Fruit fly (Drosophila melanogaster) whole organism, embryonic: Measurements from ENCODE around the gene unc-119.
A peak's percentile ranks its signal among the peaks of the same experiment; 100 is the strongest.

Experiments
- Aef1 ChIP-seq: fragments of 200-800 bp; sonication (Bioruptor generic); IDR thresholded peaks from 3 replicates; pipeline ENCODE4 v1.3.6; 2022; ENCODE audit warnings: missing biosample characterization, missing genetic modification characterization
- Asciz ChIP-seq: fragments of 200-800 bp; sonication (Bioruptor generic); optimal IDR thresholded peaks from 2 replicates; lab custom pipeline; 2017; ENCODE audit warnings: missing biosample characterization, mild to moderate bottlenecking, missing genetic modification characterization, missing genetic modification reagents
- BEAF-32 ChIP-seq: fragments of 200-800 bp; sonication (Bioruptor generic); optimal IDR thresholded peaks from 3 replicates; lab custom pipeline; 2017; ENCODE audit warnings: missing biosample characterization, missing genetic modification characterization, mild to moderate bottlenecking, moderate library complexity, missing genetic modification reagents
- CG10147 ChIP-seq: fragments of 200-800 bp; sonication (Bioruptor generic); optimal IDR thresholded peaks from 2 replicates; lab custom pipeline; 2019; ENCODE audit warnings: missing biosample characterization, mild to moderate bottlenecking, missing genetic modification characterization, moderate library complexity
- CG11504 ChIP-seq: fragments of 200-800 bp; sonication (Bioruptor generic); optimal IDR thresholded peaks from 3 replicates; lab custom pipeline; 2019; ENCODE audit warnings: missing biosample characterization, mild to moderate bottlenecking, missing genetic modification characterization, moderate library complexity
- CG12391 ChIP-seq: fragments of 200-800 bp; sonication (Bioruptor generic); optimal IDR thresholded peaks from 3 replicates; lab custom pipeline; 2018; ENCODE audit warnings: missing biosample characterization, mild to moderate bottlenecking, missing genetic modification characterization, moderate library complexity
- CG14014 ChIP-seq: fragments of 200-800 bp; sonication (Bioruptor generic); IDR thresholded peaks from 2 replicates; pipeline ENCODE4 v1.3.6; 2022; ENCODE audit warnings: missing biosample characterization, missing genetic modification characterization
- CG2129 ChIP-seq: fragments of 200-800 bp; sonication (Bioruptor generic); IDR thresholded peaks from 2 replicates; pipeline ENCODE4 v1.3.6; 2022; ENCODE audit warnings: missing biosample characterization, missing genetic modification characterization; ENCODE audit not compliant: partially characterized antibody
- CG33557 ChIP-seq: fragments of 200-800 bp; sonication (Bioruptor generic); optimal IDR thresholded peaks from 2 replicates; lab custom pipeline; 2019; ENCODE audit warnings: missing biosample characterization, mild to moderate bottlenecking, missing genetic modification characterization, moderate library complexity
- CG34376 ChIP-seq: fragments of 200-800 bp; sonication (Bioruptor generic); optimal IDR thresholded peaks from 2 replicates; lab custom pipeline; 2018; ENCODE audit warnings: missing biosample characterization, mild to moderate bottlenecking, missing genetic modification characterization
- CG4707 ChIP-seq: fragments of 200-800 bp; sonication (Bioruptor generic); optimal IDR thresholded peaks from 2 replicates; lab custom pipeline; 2018; ENCODE audit warnings: missing biosample characterization, mild to moderate bottlenecking, missing genetic modification characterization, moderate library complexity
- CTCF ChIP-seq: fragments of 200-800 bp; sonication (Bioruptor generic); optimal IDR thresholded peaks from 2 replicates; lab custom pipeline; 2017; ENCODE audit warnings: missing biosample characterization, mild to moderate bottlenecking, missing genetic modification characterization, moderate library complexity
- CrebB ChIP-seq: fragments of 200-800 bp; sonication (Bioruptor generic); optimal IDR thresholded peaks from 3 replicates; lab custom pipeline; 2018; ENCODE audit warnings: missing biosample characterization, mild to moderate bottlenecking, missing genetic modification characterization
- D19B ChIP-seq: fragments of 200-800 bp; sonication (Bioruptor generic); optimal IDR thresholded peaks from 2 replicates; lab custom pipeline; 2017; ENCODE audit warnings: missing biosample characterization, mild to moderate bottlenecking, missing genetic modification characterization
- Deaf1 ChIP-seq: fragments of 200-800 bp; optimal IDR thresholded peaks from 3 replicates; lab custom pipeline; 2019; ENCODE audit warnings: missing biosample characterization, mild to moderate bottlenecking, missing genetic modification characterization, moderate library complexity
- Dip2 ChIP-seq: fragments of 200-800 bp; sonication (Bioruptor generic); IDR thresholded peaks from 2 replicates; pipeline ENCODE4 v1.3.6; 2022; ENCODE audit warnings: missing biosample characterization, missing genetic modification characterization
- E2f1 ChIP-seq: fragments of 200-800 bp; sonication (Bioruptor generic); IDR thresholded peaks from 2 replicates; pipeline ENCODE4 v1.3.6; 2022; ENCODE audit warnings: missing biosample characterization, missing genetic modification characterization
- Fer1 ChIP-seq: fragments of 200-800 bp; sonication (Bioruptor generic); optimal IDR thresholded peaks from 2 replicates; lab custom pipeline; 2017; ENCODE audit warnings: missing biosample characterization, mild to moderate bottlenecking, missing genetic modification characterization
- Lhr ChIP-seq: fragments of 200-800 bp; sonication (Bioruptor generic); optimal IDR thresholded peaks from 3 replicates; lab custom pipeline; 2017; ENCODE audit warnings: mild to moderate bottlenecking, missing biosample characterization, missing genetic modification reagents, missing genetic modification characterization
- MTF-1 ChIP-seq: fragments of 200-800 bp; sonication (Bioruptor generic); optimal IDR thresholded peaks from 2 replicates; lab custom pipeline; 2018; ENCODE audit warnings: missing biosample characterization, mild to moderate bottlenecking, missing genetic modification characterization, borderline replicate concordance
- Mes4 ChIP-seq: fragments of 200-800 bp; sonication (Bioruptor generic); optimal IDR thresholded peaks from 2 replicates; lab custom pipeline; 2016; ENCODE audit warnings: missing biosample characterization, missing genetic modification characterization
- Myb ChIP-seq: fragments of 200-800 bp; sonication (Bioruptor generic); optimal IDR thresholded peaks from 2 replicates; lab custom pipeline; 2016; ENCODE audit warnings: missing biosample characterization, missing genetic modification characterization
- NC2α ChIP-seq: fragments of 200-800 bp; sonication (Bioruptor generic); optimal IDR thresholded peaks from 2 replicates; lab custom pipeline; 2016; ENCODE audit warnings: missing biosample characterization, missing genetic modification characterization
- Optix ChIP-seq: fragments of 200-800 bp; sonication (Bioruptor generic); IDR thresholded peaks from 3 replicates; pipeline ENCODE4 v1.3.6; 2022; ENCODE audit warnings: missing biosample characterization, missing genetic modification characterization
- Rfx ChIP-seq: fragments of 200-800 bp; sonication (Bioruptor generic); IDR thresholded peaks from 2 replicates; pipeline ENCODE4 v1.3.6; 2022; ENCODE audit warnings: missing biosample characterization, missing genetic modification characterization
- Rx ChIP-seq: fragments of 200-800 bp; sonication (Bioruptor generic); IDR thresholded peaks from 2 replicates; pipeline ENCODE4 v1.3.6; 2022; ENCODE audit warnings: missing biosample characterization, missing genetic modification characterization
- Scr ChIP-seq: fragments of 200-800 bp; sonication (Bioruptor generic); IDR thresholded peaks from 2 replicates; pipeline ENCODE4 v1.3.6; 2022; ENCODE audit warnings: missing biosample characterization, missing genetic modification characterization; ENCODE audit not compliant: partially characterized antibody
- Ssrp ChIP-seq: fragments of 200-800 bp; sonication (Bioruptor generic); optimal IDR thresholded peaks from 2 replicates; lab custom pipeline; 2018; ENCODE audit warnings: missing biosample characterization, mild to moderate bottlenecking, missing genetic modification characterization, moderate library complexity
- Stat92E ChIP-seq, 3 experiments: fragments of >200 bp in 2 of 3; fragments of 200-800 bp in 1 of 3; sonication (Bioruptor generic) in 1 of 3; optimal IDR thresholded peaks; 2 replicates each; lab custom pipeline; 2017 to 2019; ENCODE audit warnings: missing biosample characterization in 3 of 3, missing genetic modification characterization in 3 of 3, mild to moderate bottlenecking in 1 of 3, moderate library complexity in 1 of 3
- br ChIP-seq: fragments of >200 bp; optimal IDR thresholded peaks from 2 replicates; lab custom pipeline; 2017
- dm ChIP-seq: fragments of 200-800 bp; sonication (Bioruptor generic); optimal IDR thresholded peaks from 3 replicates; lab custom pipeline; 2016; ENCODE audit warnings: missing biosample characterization, missing genetic modification characterization
- ewg ChIP-seq: fragments of 200-800 bp; sonication (Bioruptor generic); optimal IDR thresholded peaks from 3 replicates; lab custom pipeline; 2017; ENCODE audit warnings: mild to moderate bottlenecking, missing biosample characterization, missing genetic modification reagents, missing genetic modification characterization
- fd3F ChIP-seq: fragments of 200-800 bp; sonication (Bioruptor generic); optimal IDR thresholded peaks from 2 replicates; lab custom pipeline; 2018; ENCODE audit warnings: missing biosample characterization, mild to moderate bottlenecking, missing genetic modification characterization, moderate library complexity
- ftz-f1 ChIP-seq: fragments of 200-800 bp; sonication (Bioruptor generic); optimal IDR thresholded peaks from 2 replicates; lab custom pipeline; 2016; ENCODE audit warnings: missing biosample characterization, missing genetic modification characterization
- gro ChIP-seq: fragments of 200-800 bp; sonication (Bioruptor generic); optimal IDR thresholded peaks from 2 replicates; lab custom pipeline; 2016; ENCODE audit warnings: missing biosample characterization, missing genetic modification characterization
- jigr1 ChIP-seq: fragments of 200-800 bp; sonication (Bioruptor generic); IDR thresholded peaks from 3 replicates; pipeline ENCODE4 v1.3.6; 2022; ENCODE audit warnings: missing biosample characterization, missing genetic modification characterization
- kah ChIP-seq: fragments of 200-800 bp; sonication (Bioruptor generic); optimal IDR thresholded peaks from 2 replicates; lab custom pipeline; 2018; ENCODE audit warnings: missing biosample characterization, mild to moderate bottlenecking, missing genetic modification characterization
- ken ChIP-seq: fragments of 200-800 bp; sonication (Bioruptor generic); IDR thresholded peaks from 3 replicates; pipeline ENCODE4 v1.3.6; 2022; ENCODE audit warnings: missing biosample characterization, missing genetic modification characterization
- lov ChIP-seq, 2 experiments: fragments of 200-800 bp in 1 of 2; fragments of >200 bp in 1 of 2; sonication (Bioruptor generic) in 1 of 2; IDR thresholded peaks in 1 of 2; optimal IDR thresholded peaks in 1 of 2; 2 replicates in 1 of 2; 3 replicates in 1 of 2; pipeline versions ENCODE4 v1.3.6 to Lab custom; 2017 to 2022; ENCODE audit warnings: missing biosample characterization in 1 of 2, missing genetic modification characterization in 1 of 2
- nmo ChIP-seq: fragments of 200-800 bp; sonication (Bioruptor generic); optimal IDR thresholded peaks from 2 replicates; lab custom pipeline; 2018; ENCODE audit warnings: missing biosample characterization, mild to moderate bottlenecking, missing genetic modification characterization, moderate library complexity
- prd ChIP-seq, 3 experiments: fragments of >200 bp in 2 of 3; fragments of 200-800 bp in 1 of 3; sonication (Bioruptor generic) in 1 of 3; optimal IDR thresholded peaks in 2 of 3; IDR thresholded peaks in 1 of 3; 2 replicates in 2 of 3; 3 replicates in 1 of 3; pipeline versions ENCODE4 v1.3.6 to Lab custom; 2017 to 2022; ENCODE audit warnings: missing biosample characterization in 1 of 3, missing genetic modification characterization in 1 of 3
- schlank ChIP-seq: fragments of 200-800 bp; sonication (Bioruptor generic); optimal IDR thresholded peaks from 2 replicates; lab custom pipeline; 2018; ENCODE audit warnings: missing biosample characterization, mild to moderate bottlenecking, missing genetic modification characterization
- shn ChIP-seq: fragments of 200-800 bp; sonication (Bioruptor generic); optimal IDR thresholded peaks from 3 replicates; lab custom pipeline; 2016; ENCODE audit warnings: missing biosample characterization, missing genetic modification characterization
- sima ChIP-seq: fragments of 200-800 bp; sonication (Bioruptor generic); optimal IDR thresholded peaks from 2 replicates; lab custom pipeline; 2016; ENCODE audit warnings: missing biosample characterization, missing genetic modification characterization
- sisA ChIP-seq: fragments of 200-800 bp; sonication (Bioruptor generic); IDR thresholded peaks from 2 replicates; pipeline ENCODE4 v1.3.6; 2022; ENCODE audit warnings: missing biosample characterization, missing genetic modification characterization
- ssp ChIP-seq: fragments of 200-800 bp; sonication (Bioruptor generic); IDR thresholded peaks from 2 replicates; pipeline ENCODE4 v1.3.6; 2022; ENCODE audit warnings: missing biosample characterization, missing genetic modification characterization
- twi ChIP-seq: fragments of 200-800 bp; optimal IDR thresholded peaks from 2 replicates; lab custom pipeline; 2019; ENCODE audit warnings: missing biosample characterization, mild to moderate bottlenecking, missing genetic modification characterization, moderate library complexity
- yki ChIP-seq: fragments of >200 bp; optimal IDR thresholded peaks from 3 replicates; lab custom pipeline; 2018

Gene unc-119

dm6 chrX:7336962-7337844 lies 46.1 kb upstream of the unc-119 start, which contains the start of gene CBP (continued):
- TF ChIP-seq twi (tag; lab: Kevin White, UChicago) (peak; percentile 95), Myb (peak; percentile 89), D19B (GFP tag; lab: Kevin White, UChicago) (peak; percentile 86), CrebB (tag; lab: Kevin White, UChicago) (peak; percentile 97), shn (GFP tag; lab: Kevin White, UChicago) (peak; percentile 97), CG4707 (GFP tag; lab: Kevin White, UChicago) (peak; percentile 97), dm (peak; percentile 93), Lhr (peak; percentile 97), lov (optimal IDR thresholded peaks at IDR 0.05; lab: Kevin White, UChicago) (no peak), lov (GFP tag; IDR thresholded peaks at IDR 0.05; lab: Robert Waterston, UW) (peak; percentile 94), ken (GFP tag; lab: Robert Waterston, UW) (peak; percentile 94), Fer1 (GFP tag; lab: Kevin White, UChicago) (peak; percentile 97), CG2129 (GFP tag; lab: Robert Waterston, UW) (no peak), schlank (peak; percentile 91), CG11504 (tag; lab: Kevin White, UChicago) (peak; percentile 98), NC2α (GFP tag; lab: Kevin White, UChicago) (peak; percentile 96), CG12391 (tag; lab: Kevin White, UChicago) (peak; percentile 99), CG34376 (GFP tag; lab: Kevin White, UChicago) (peak; percentile 91), CG10147 (GFP tag; lab: Kevin White, UChicago) (peak; percentile 95), Asciz (GFP tag; lab: Kevin White, UChicago) (peak; percentile 98), MTF-1 (GFP tag; lab: Kevin White, UChicago) (peak; percentile 95), prd (optimal IDR thresholded peaks at IDR 0.05; lab: Kevin White, UChicago) (no peak), prd (GFP tag; IDR thresholded peaks at IDR 0.05; lab: Robert Waterston, UW) (peak; percentile 97), nmo (GFP tag; lab: Kevin White, UChicago) (peak; percentile 99), CTCF (peak; percentile 77), Ssrp (tag; lab: Kevin White, UChicago) (peak; percentile 97), Deaf1 (tag; lab: Kevin White, UChicago) (peak; percentile 85), jigr1 (peak; percentile 91), ssp (GFP tag; lab: Robert Waterston, UW) (peak; percentile 86), Rx (GFP tag; lab: Robert Waterston, UW) (peak; percentile 93), Aef1 (GFP tag; lab: Robert Waterston, UW) (peak; percentile 92), Stat92E (GFP tag; optimal IDR thresholded peaks at IDR 0.05; lab: Kevin White, UChicago) (peak in 1 of 3 experiments; percentile 96), CG33557 (GFP tag; lab: Kevin White, UChicago) (peak; percentile 98), Scr (GFP tag; lab: Robert Waterston, UW) (no peak), Rfx (GFP tag; lab: Robert Waterston, UW) (peak; percentile 93), E2f1 (GFP tag; lab: Robert Waterston, UW) (peak; percentile 95), BEAF-32 (peak; percentile 12), Optix (peak; percentile 97), CG14014 (GFP tag; lab: Robert Waterston, UW) (peak; percentile 93), Mes4 (GFP tag; lab: Kevin White, UChicago) (peak; percentile 98), sisA (peak; percentile 95), ftz-f1 (GFP tag; lab: Kevin White, UChicago) (peak; percentile 69), Dip2 (peak; percentile 35; the same call in 1 of the 2 replicates), fd3F (GFP tag; lab: Kevin White, UChicago) (peak; percentile 94), ewg (peak; percentile 96), yki (lab: Kevin White, UChicago) (peak; percentile 36), br (lab: Kevin White, UChicago) (no peak), sima (GFP tag; lab: Kevin White, UChicago) (peak; percentile 88), kah (GFP tag; lab: Kevin White, UChicago) (peak; percentile 95), gro (peak; percentile 94)
